Fruit fly (Drosophila melanogaster): ENCODE data around the gene Spag1.

Gene Spag1

DNA sequence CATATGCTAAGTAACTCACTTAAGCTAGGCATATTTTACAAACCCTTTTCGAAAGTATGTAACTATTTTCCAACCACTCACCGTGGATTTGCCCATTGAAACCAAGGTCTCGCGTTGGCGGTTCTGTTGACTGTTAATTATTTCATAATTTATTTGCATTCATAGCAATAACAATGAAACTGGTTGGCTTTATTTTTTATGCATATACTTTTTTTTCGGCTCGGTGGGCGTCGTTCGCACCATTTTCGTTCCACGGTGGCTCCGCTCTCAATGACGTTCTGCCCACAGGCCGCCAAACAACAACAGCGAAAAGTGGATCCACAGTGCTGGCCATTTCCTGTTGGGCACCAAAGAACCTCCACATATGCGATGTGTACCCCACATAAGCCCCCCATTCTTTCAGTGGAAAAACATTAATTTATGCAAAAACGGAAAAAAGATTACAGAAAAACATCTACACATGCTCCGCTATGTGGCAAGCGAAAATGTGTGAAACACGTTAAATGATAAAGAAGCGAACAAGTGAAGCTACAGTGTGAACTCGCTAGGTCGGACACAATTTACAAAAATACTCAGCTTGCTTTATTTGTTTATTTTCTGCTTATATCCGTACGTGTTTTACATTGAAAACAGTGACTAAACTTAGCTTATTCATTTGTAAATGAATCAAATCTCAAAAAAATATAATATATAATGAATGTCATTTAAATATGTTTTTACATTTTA lies 20.1 kb downstream of the Spag1 start (continued):
- TF ChIP-seq CG11093 (GFP tag; IDR thresholded peaks at IDR 0.05), result no peak
- no peak for TF ChIP-seq Dip3 (GFP tag; optimal IDR thresholded peaks at IDR 0.05)
- peak; percentile 52 for TF ChIP-seq CG13424 (tag; optimal IDR thresholded peaks at IDR 0.05)
- peak; percentile 16 for TF ChIP-seq CG2712 (tag; optimal IDR thresholded peaks at IDR 0.05)
- TF ChIP-seq CG11723 (GFP tag; optimal IDR thresholded peaks at IDR 0.05), result no peak
- TF ChIP-seq kay (GFP tag; optimal IDR thresholded peaks at IDR 0.05), result no peak
- TF ChIP-seq hbn (GFP tag; IDR thresholded peaks at IDR 0.05; ENCODE audit: partially characterized antibody), result no peak
- TF ChIP-seq Max (GFP tag; optimal IDR thresholded peaks at IDR 0.05), result no peak
- TF ChIP-seq onecut (GFP tag; IDR thresholded peaks at IDR 0.05), result no peak
- TF ChIP-seq Adf1 (GFP tag; IDR thresholded peaks at IDR 0.05), result no peak
- no peak for TF ChIP-seq CG5245 (GFP tag; optimal IDR thresholded peaks at IDR 0.05)
- no peak for TF ChIP-seq Deaf1 (tag; optimal IDR thresholded peaks at IDR 0.05)
- TF ChIP-seq CG2202 (tag; optimal IDR thresholded peaks at IDR 0.05), result no peak
- no peak for TF ChIP-seq cg (GFP tag; optimal IDR thresholded peaks at IDR 0.05)
- no peak for TF ChIP-seq sim (GFP tag; IDR thresholded peaks at IDR 0.05)
- TF ChIP-seq CG7839 (tag; optimal IDR thresholded peaks at IDR 0.05), result peak; percentile 43
- TF ChIP-seq CG17612 (GFP tag; IDR thresholded peaks at IDR 0.05), result no peak
- no peak for TF ChIP-seq CG12219 (GFP tag; optimal IDR thresholded peaks at IDR 0.05)
- TF ChIP-seq ase (GFP tag; IDR thresholded peaks at IDR 0.05), result no peak
- peak; percentile 59; the same call in 1 of the 2 replicates for TF ChIP-seq Ada2b (GFP tag; IDR thresholded peaks at IDR 0.05)
- peak; percentile 42 for TF ChIP-seq CG18619 (GFP tag; optimal IDR thresholded peaks at IDR 0.05)
- no peak for TF ChIP-seq CG1792 (GFP tag; optimal IDR thresholded peaks at IDR 0.05)
- no peak for TF ChIP-seq CG3838 (GFP tag; optimal IDR thresholded peaks at IDR 0.05)
- no peak for TF ChIP-seq B-H2 (GFP tag; optimal IDR thresholded peaks at IDR 0.05)
- TF ChIP-seq CG7745 (tag; optimal IDR thresholded peaks at IDR 0.05), result no peak
- TF ChIP-seq CG2129 (GFP tag; IDR thresholded peaks at IDR 0.05; ENCODE audit: partially characterized antibody), result no peak
- TF ChIP-seq chn (GFP tag; optimal IDR thresholded peaks at IDR 0.05), result no peak
- no peak for TF ChIP-seq CG9876 (GFP tag; optimal IDR thresholded peaks at IDR 0.05)
- TF ChIP-seq CG18764 (GFP tag; optimal IDR thresholded peaks at IDR 0.05), result no peak
- TF ChIP-seq sd (tag; optimal IDR thresholded peaks at IDR 0.05), result peak; percentile 3
- TF ChIP-seq CG4404 (GFP tag; IDR thresholded peaks at IDR 0.05), result no peak; the same call in 1 of the 2 replicates
- no peak for TF ChIP-seq en (GFP tag; optimal IDR thresholded peaks at IDR 0.05)
- TF ChIP-seq D19B (GFP tag; optimal IDR thresholded peaks at IDR 0.05), result no peak
- TF ChIP-seq CG9727 (GFP tag; optimal IDR thresholded peaks at IDR 0.05), result no peak
- no peak for TF ChIP-seq Ets97D (GFP tag; optimal IDR thresholded peaks at IDR 0.05)
- 0 out of 2 replicates have a peak, but pooled peaks have one; percentile 21 for TF ChIP-seq CG17328 (GFP tag; IDR thresholded peaks at IDR 0.05)

DNA sequence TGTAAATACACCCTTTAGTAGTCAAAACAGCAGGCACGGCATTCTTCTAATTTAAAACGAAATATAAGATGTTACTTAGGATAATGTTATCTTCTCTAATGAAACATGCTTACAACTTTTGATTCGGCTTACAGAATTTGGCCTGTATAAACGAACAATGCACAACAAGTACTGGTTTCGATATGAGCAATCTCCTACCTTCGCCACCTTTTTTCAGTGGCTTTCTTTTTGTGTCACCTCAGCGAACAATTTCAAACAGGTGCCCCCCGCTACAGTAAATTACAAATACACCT lies 20.6 kb downstream of the Spag1 start:
- TF ChIP-seq E2f1 (GFP tag; IDR thresholded peaks at IDR 0.05) (no peak), CG10431 (GFP tag; optimal IDR thresholded peaks at IDR 0.05) (no peak), sens (GFP tag) (peak; percentile 36), CG31441 (GFP tag; IDR thresholded peaks at IDR 0.05) (0 out of 2 replicates have a peak, but pooled peaks have one; percentile 1), CG17328 (GFP tag; IDR thresholded peaks at IDR 0.05) (0 out of 2 replicates have a peak, but pooled peaks have one; percentile 3), grau (tag; optimal IDR thresholded peaks at IDR 0.05) (peak; percentile 71), Stat92E (GFP tag; optimal IDR thresholded peaks at IDR 0.05) (no peak), CG2199 (GFP tag; IDR thresholded peaks at IDR 0.05) (peak; percentile 11; the same call in 1 of the 3 replicates), CG33213 (GFP tag; optimal IDR thresholded peaks at IDR 0.05) (no peak), Ssrp (tag; optimal IDR thresholded peaks at IDR 0.05) (no peak), Nf-YA (GFP tag; IDR thresholded peaks at IDR 0.05) (peak; percentile 3; the same call in 1 of the 2 replicates), CG6791 (GFP tag; IDR thresholded peaks at IDR 0.05; ENCODE audit: partially characterized antibody) (no peak), eve (GFP tag; optimal IDR thresholded peaks at IDR 0.05) (no peak), ssp (GFP tag; IDR thresholded peaks at IDR 0.05) (no peak), Sry-β (GFP tag; optimal IDR thresholded peaks at IDR 0.05) (no peak), tna (GFP tag; IDR thresholded peaks at IDR 0.05; ENCODE audit: partially characterized antibody) (no peak), CG4617 (GFP tag; optimal IDR thresholded peaks at IDR 0.05; ENCODE audit: borderline replicate concordance) (no peak)
